Fruit fly (Drosophila melanogaster): Measurements from ENCODE around the gene CG2772.

DNA sequence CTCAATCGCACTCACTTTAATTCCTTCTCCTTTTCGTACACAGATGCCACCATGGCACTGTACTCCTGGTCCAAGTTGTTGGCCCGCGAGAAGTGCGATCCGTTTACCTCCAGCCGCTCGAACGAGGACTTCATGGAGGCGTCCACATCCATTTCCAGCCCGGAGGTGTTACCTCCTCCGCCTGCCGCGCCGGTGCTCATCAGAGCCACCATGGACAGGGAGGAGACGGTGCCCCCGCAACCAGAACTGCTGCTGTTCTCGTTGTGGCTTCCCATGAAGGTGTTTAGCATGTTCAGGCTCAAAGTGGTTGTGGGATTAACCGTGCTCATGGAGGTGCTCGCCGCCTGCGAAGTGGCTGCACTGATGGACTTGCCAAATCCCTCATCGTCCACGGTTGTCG, 49.7 kb downstream of the CG2772 start:
- TF ChIP-seq CG8478 (optimal IDR thresholded peaks at IDR 0.05) (no peak), CTCF (optimal IDR thresholded peaks at IDR 0.05) (no peak)

All from S2 (cell line).